Fruit fly (Drosophila melanogaster): ENCODE measurements around the gene CG2694.

DNA sequence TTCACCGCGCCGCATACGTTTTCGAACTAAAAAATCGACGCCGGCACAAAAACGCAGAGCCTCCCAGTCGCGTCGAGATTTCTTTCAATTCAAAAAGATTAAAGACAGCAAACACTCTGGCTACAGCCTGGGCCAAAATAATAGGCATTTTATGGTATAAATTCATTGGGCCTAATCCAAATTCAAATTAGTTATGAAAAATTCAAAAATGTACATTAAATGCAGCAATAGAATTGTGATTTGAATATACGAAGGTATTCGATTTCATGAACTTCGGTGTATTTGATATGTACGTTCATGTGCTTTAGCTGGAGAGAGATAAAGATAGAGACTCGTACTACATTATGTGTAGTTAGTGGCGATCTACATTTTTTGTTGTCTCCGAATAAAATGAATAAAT lies 30.2 kb downstream of the CG2694 start, which contains the start of gene Syx4:
- TF ChIP-seq CG33017 (tag; optimal IDR thresholded peaks at IDR 0.05) (peak; percentile 95), CG7101 (tag; optimal IDR thresholded peaks at IDR 0.05) (peak; percentile 97), cnc (optimal IDR thresholded peaks at IDR 0.05) (no peak), tj (GFP tag; optimal IDR thresholded peaks at IDR 0.05) (peak; percentile 67), cic (GFP tag; optimal IDR thresholded peaks at IDR 0.05) (peak; percentile 81), Hr96 (GFP tag; optimal IDR thresholded peaks at IDR 0.05) (peak; percentile 84), Clk (GFP tag; optimal IDR thresholded peaks at IDR 0.05) (peak; percentile 77), pad (GFP tag; optimal IDR thresholded peaks at IDR 0.05) (peak; percentile 82), CG11617 (GFP tag; optimal IDR thresholded peaks at IDR 0.05) (peak; percentile 91), bab1 (GFP tag; optimal IDR thresholded peaks at IDR 0.05) (peak; percentile 57), CG5204 (GFP tag; optimal IDR thresholded peaks at IDR 0.05) (peak; percentile 75), Crg-1 (GFP tag; optimal IDR thresholded peaks at IDR 0.05) (peak; percentile 80), CG12768 (GFP tag; optimal IDR thresholded peaks at IDR 0.05) (peak; percentile 88), kay (GFP tag; ENCODE audit: borderline replicate concordance) (peak; percentile 90)
